Fruit fly (Drosophila melanogaster) whole organism, wandering third instar larva: ENCODE measurements around the gene Acam.

Experiments used
- Abd-B ChIP-seq: fragments of >200 bp; optimal IDR thresholded peaks from 2 replicates; lab custom pipeline; 2017; ENCODE audit warnings: missing biosample characterization, missing genetic modification characterization
- CG32264 ChIP-seq: fragments of 200-800 bp; sonication (Bioruptor generic); optimal IDR thresholded peaks from 2 replicates; lab custom pipeline; 2016; ENCODE audit warnings: missing biosample characterization, missing genetic modification characterization
- CG9705 ChIP-seq: fragments of 200-800 bp; sonication (Bioruptor generic); optimal IDR thresholded peaks from 2 replicates; lab custom pipeline; 2018; ENCODE audit warnings: missing biosample characterization, mild to moderate bottlenecking, missing genetic modification characterization
- CrebA ChIP-seq: fragments of 200-800 bp; sonication (Bioruptor generic); optimal IDR thresholded peaks from 2 replicates; lab custom pipeline; 2016; ENCODE audit warnings: missing biosample characterization, mild to moderate bottlenecking, missing genetic modification characterization, borderline replicate concordance
- Dfd ChIP-seq: fragments of >200 bp; optimal IDR thresholded peaks from 2 replicates; lab custom pipeline; 2017; ENCODE audit warnings: missing biosample characterization, missing genetic modification characterization
- Dif ChIP-seq: fragments of 200-275, 200-300 bp; sonication (Bioruptor generic); optimal IDR thresholded peaks from 2 replicates; lab custom pipeline; 2018; ENCODE audit warnings: missing biosample characterization, missing genetic modification characterization; ENCODE audit not compliant: partially characterized antibody
- HLH106 ChIP-seq: fragments of 200-800 bp; optimal IDR thresholded peaks from 3 replicates; lab custom pipeline; 2019; ENCODE audit warnings: missing biosample characterization, mild to moderate bottlenecking, missing genetic modification characterization, moderate library complexity
- Hnf4 ChIP-seq: fragments of 200-800 bp; sonication (Bioruptor generic); optimal IDR thresholded peaks from 2 replicates; lab custom pipeline; 2016; ENCODE audit warnings: missing biosample characterization, mild to moderate bottlenecking, missing genetic modification characterization
- Hr78 ChIP-seq: fragments of >200 bp; optimal IDR thresholded peaks from 2 replicates; lab custom pipeline; 2017; ENCODE audit warnings: missing biosample characterization, missing genetic modification characterization
- Jra ChIP-seq: sonication (Bioruptor generic); optimal IDR thresholded peaks from 2 replicates; lab custom pipeline; 2016; ENCODE audit warnings: missing biosample characterization, missing genetic modification characterization
- Mio ChIP-seq: sonication (Bioruptor generic); optimal IDR thresholded peaks from 2 replicates; lab custom pipeline; 2016; ENCODE audit warnings: missing biosample characterization, missing genetic modification characterization
- Myc ChIP-seq: fragments of >200 bp; optimal IDR thresholded peaks from 2 replicates; lab custom pipeline; 2017
- N ChIP-seq: fragments of >200 bp; optimal IDR thresholded peaks from 2 replicates; lab custom pipeline; 2018; ENCODE audit warnings: missing biosample characterization, missing external identifiers, missing genetic modification characterization
- Rel ChIP-seq, 2 experiments: fragments of 200-800 bp; sonication (Bioruptor generic) in 1 of 2; optimal IDR thresholded peaks; 2 replicates in 1 of 2; 3 replicates in 1 of 2; lab custom pipeline; 2016 to 2019; ENCODE audit warnings: mild to moderate bottlenecking in 2 of 2, missing biosample characterization in 2 of 2, missing genetic modification characterization in 2 of 2, moderate library complexity in 1 of 2
- Sp1 ChIP-seq: fragments of 200-800 bp; sonication (Bioruptor generic); optimal IDR thresholded peaks from 3 replicates; lab custom pipeline; 2019; ENCODE audit warnings: missing biosample characterization, mild to moderate bottlenecking, missing genetic modification characterization, moderate library complexity
- Vsx2 ChIP-seq: fragments of 200-300, 225-300 bp; sonication (Bioruptor generic); optimal IDR thresholded peaks from 2 replicates; lab custom pipeline; 2018; ENCODE audit warnings: missing biosample characterization, missing genetic modification characterization; ENCODE audit not compliant: partially characterized antibody
- brk ChIP-seq: fragments of 200-800 bp; sonication (Bioruptor generic); optimal IDR thresholded peaks from 2 replicates; lab custom pipeline; 2016; ENCODE audit warnings: missing biosample characterization, mild to moderate bottlenecking, missing genetic modification characterization
- dl ChIP-seq, 2 experiments: fragments of 175-275, 200-275 bp in 1 of 2; fragments of 200-275 bp in 1 of 2; sonication (Bioruptor generic); optimal IDR thresholded peaks; lab custom pipeline; 2018; ENCODE audit warnings: mild to moderate bottlenecking in 2 of 2, missing biosample characterization in 2 of 2, missing genetic modification characterization in 2 of 2, moderate library complexity in 2 of 2; ENCODE audit not compliant: partially characterized antibody in 2 of 2, insufficient read depth in 1 of 2
- dmrt93B ChIP-seq: fragments of 200-800 bp; sonication (Bioruptor generic); optimal IDR thresholded peaks from 2 replicates; lab custom pipeline; 2018; ENCODE audit warnings: missing biosample characterization, mild to moderate bottlenecking, missing genetic modification characterization
- dsf ChIP-seq: sonication (Bioruptor generic); optimal IDR thresholded peaks from 2 replicates; lab custom pipeline; 2016; ENCODE audit warnings: missing biosample characterization, missing genetic modification characterization, borderline replicate concordance
- foxo ChIP-seq, 2 experiments: fragments of 200-800 bp; sonication (Bioruptor generic); optimal IDR thresholded peaks; 2 replicates in 1 of 2; 3 replicates in 1 of 2; lab custom pipeline; 2016 to 2017; ENCODE audit warnings: missing biosample characterization in 2 of 2, missing genetic modification characterization in 2 of 2
- fru ChIP-seq: fragments of 200-800 bp; sonication (Bioruptor generic); optimal IDR thresholded peaks from 3 replicates; lab custom pipeline; 2016; ENCODE audit warnings: missing biosample characterization, mild to moderate bottlenecking, missing genetic modification characterization
- jim ChIP-seq: fragments of 175-275, 200-325 bp; sonication (Bioruptor generic); optimal IDR thresholded peaks from 2 replicates; lab custom pipeline; 2016; ENCODE audit warnings: missing biosample characterization, mild to moderate bottlenecking, missing genetic modification characterization
- pan ChIP-seq: fragments of >200 bp; optimal IDR thresholded peaks from 2 replicates; lab custom pipeline; 2017
- psq ChIP-seq: fragments of 200-800 bp; sonication (Bioruptor generic); optimal IDR thresholded peaks from 3 replicates; lab custom pipeline; 2017; ENCODE audit warnings: missing biosample characterization, mild to moderate bottlenecking, missing genetic modification characterization, moderate library complexity
- sage ChIP-seq: fragments of 200-800 bp; sonication (Bioruptor generic); optimal IDR thresholded peaks from 2 replicates; lab custom pipeline; 2016; ENCODE audit warnings: missing biosample characterization, mild to moderate bottlenecking, missing genetic modification characterization
- sv ChIP-seq: fragments of 200-800 bp; sonication (Bioruptor generic); optimal IDR thresholded peaks from 3 replicates; lab custom pipeline; 2016; ENCODE audit warnings: missing biosample characterization, missing genetic modification characterization
- tai ChIP-seq: sonication (Bioruptor generic); optimal IDR thresholded peaks from 2 replicates; lab custom pipeline; 2016; ENCODE audit warnings: missing biosample characterization, missing genetic modification characterization
- usp ChIP-seq: fragments of >200 bp; optimal IDR thresholded peaks from 2 replicates; lab custom pipeline; 2017; ENCODE audit warnings: missing biosample characterization, missing genetic modification characterization
- woc ChIP-seq: sonication (Bioruptor generic); optimal IDR thresholded peaks from 2 replicates; lab custom pipeline; 2016; ENCODE audit warnings: missing biosample characterization, mild to moderate bottlenecking, missing genetic modification characterization

The Acam gene

dm6 chr3R:25815179-25815578 lies 3.5 kb downstream of the Acam start, which contains the start of gene CG14354:
Gene CG14354 (plus strand): TSS chr3R:25815479.
- no peak for TF ChIP-seq Jra (GFP tag; lab: Kevin White, UChicago)
- TF ChIP-seq Myc = no peak
- no peak for TF ChIP-seq Dfd (GFP tag; lab: Kevin White, UChicago)
- TF ChIP-seq Hr78 (GFP tag; lab: Kevin White, UChicago) = no peak
- TF ChIP-seq N (GFP tag; lab: Kevin White, UChicago) = no peak
- no peak for TF ChIP-seq Sp1 (GFP tag; lab: Kevin White, UChicago)
- TF ChIP-seq brk (GFP tag; lab: Kevin White, UChicago) = no peak
- TF ChIP-seq foxo (GFP tag; optimal IDR thresholded peaks at IDR 0.05; lab: Kevin White, UChicago) = no peak
- TF ChIP-seq tai (GFP tag; lab: Kevin White, UChicago) = no peak
- no peak for TF ChIP-seq fru (GFP tag; lab: Kevin White, UChicago)
- no peak for TF ChIP-seq CG9705 (GFP tag; lab: Kevin White, UChicago)
- TF ChIP-seq CrebA (GFP tag; lab: Kevin White, UChicago) = no peak
- TF ChIP-seq Hnf4 = no peak
- no peak for TF ChIP-seq sage (GFP tag; lab: Kevin White, UChicago)

dm6 chr3R:25829598-25829997 lies 17.9 kb downstream of the Acam start, which contains the start of gene Mst57Dc:
Gene Mst57Dc (minus strand): TSS chr3R:25829698.
- TF ChIP-seq jim (GFP tag; lab: Kevin White, UChicago) (no peak), Rel (GFP tag; optimal IDR thresholded peaks at IDR 0.05; lab: Kevin White, UChicago) (no peak), Rel (tag; optimal IDR thresholded peaks at IDR 0.05; lab: Kevin White, UChicago) (no peak), dsf (no peak), foxo (GFP tag; optimal IDR thresholded peaks at IDR 0.05; lab: Kevin White, UChicago) (no peak), dl (GFP tag; optimal IDR thresholded peaks at IDR 0.05; lab: Kevin White, UChicago; ENCODE audit: insufficient read depth in 1 of 2, partially characterized antibody in 2 of 2) (no peak), pan (lab: Kevin White, UChicago) (no peak), Mio (no peak), N (GFP tag; lab: Kevin White, UChicago) (no peak), Jra (GFP tag; lab: Kevin White, UChicago) (no peak)

- TF ChIP-seq usp (GFP tag; lab: Kevin White, UChicago) = no peak
- no peak for TF ChIP-seq HLH106 (tag; lab: Kevin White, UChicago)
- TF ChIP-seq psq (GFP tag; lab: Kevin White, UChicago) = no peak
- TF ChIP-seq jim (GFP tag; lab: Kevin White, UChicago) = no peak
- TF ChIP-seq sv = no peak
- TF ChIP-seq pan (lab: Kevin White, UChicago) = no peak
- no peak for TF ChIP-seq Sp1 (GFP tag; lab: Kevin White, UChicago)
- no peak for TF ChIP-seq Dfd (GFP tag; lab: Kevin White, UChicago)
- no peak for TF ChIP-seq dsf
- no peak for TF ChIP-seq Rel (GFP tag; optimal IDR thresholded peaks at IDR 0.05; lab: Kevin White, UChicago)
- TF ChIP-seq Rel (tag; optimal IDR thresholded peaks at IDR 0.05; lab: Kevin White, UChicago) = no peak
- no peak for TF ChIP-seq tai (GFP tag; lab: Kevin White, UChicago)
- TF ChIP-seq CrebA (GFP tag; lab: Kevin White, UChicago) = no peak
Observed at dm6 chr3R:25830128-25830527, 18.4 kb downstream of the Acam start, which contains the start of gene Sfp96F. Gene Sfp96F (minus strand): TSS chr3R:25830228.

DNA sequence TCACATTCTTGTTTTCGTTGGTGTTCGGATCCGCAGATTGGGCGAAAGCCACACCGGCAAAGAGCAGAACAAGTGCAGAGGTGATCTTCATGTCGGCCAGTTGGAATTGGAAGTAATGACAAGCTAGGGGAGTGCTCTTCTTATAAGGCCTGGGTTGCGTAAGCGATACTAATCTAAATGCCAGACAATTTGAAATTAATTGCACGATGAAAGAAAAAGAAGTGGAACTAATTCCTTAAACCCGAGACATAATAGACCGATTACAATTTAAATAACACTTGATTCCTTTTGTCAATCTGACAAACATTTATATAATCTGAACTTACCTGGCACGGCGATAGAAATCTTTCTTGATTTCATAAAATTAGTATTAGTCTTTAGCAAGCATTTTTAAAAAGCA lies 19.1 kb downstream of the Acam start, which contains the start of gene Mst57Db:
Mst57Db (minus strand) TSS at position 101 of the 400 bp plus-strand sequence.
- TF ChIP-seq Jra (GFP tag; lab: Kevin White, UChicago) (no peak), Hr78 (GFP tag; lab: Kevin White, UChicago) (no peak), HLH106 (tag; lab: Kevin White, UChicago) (no peak)

DNA sequence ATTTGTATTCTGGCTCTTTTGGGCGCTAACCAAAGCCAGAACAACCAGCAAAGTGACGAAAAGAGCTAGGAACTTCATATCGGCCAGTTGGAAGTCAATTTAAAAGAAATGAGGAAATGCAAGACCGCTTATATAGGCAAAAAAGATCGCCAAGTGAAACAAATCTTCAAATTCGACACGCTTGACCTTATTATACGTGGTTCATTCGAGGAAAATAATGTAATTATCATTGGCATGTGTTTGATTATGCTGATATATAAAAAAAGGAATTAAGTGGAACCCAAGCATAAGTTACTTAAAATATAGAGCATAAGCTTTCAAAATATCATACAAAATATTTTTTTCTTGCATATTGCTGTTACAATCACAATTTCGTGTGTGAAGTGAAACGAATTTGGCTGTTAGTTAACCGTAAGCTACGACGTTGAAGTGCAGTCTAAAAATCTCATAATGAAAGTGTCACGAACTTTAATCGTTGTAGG lies 20.1 kb downstream of the Acam start, which contains the start of the genes Mst57Da and alpha4GT2:
Mst57Da (minus strand) TSS at position 101 of the 482 bp plus-strand sequence.
alpha4GT2 (plus strand) TSS at position 432 of the 482 bp plus-strand sequence.
- no peak for TF ChIP-seq N (GFP tag; lab: Kevin White, UChicago)
- TF ChIP-seq Vsx2 (GFP tag; lab: Kevin White, UChicago) = no peak
- no peak for TF ChIP-seq tai (GFP tag; lab: Kevin White, UChicago)
- no peak for TF ChIP-seq Hnf4
- TF ChIP-seq Mio = no peak
- no peak for TF ChIP-seq CrebA (GFP tag; lab: Kevin White, UChicago)
- no peak for TF ChIP-seq woc (GFP tag; lab: Kevin White, UChicago)
- no peak for TF ChIP-seq sv
- no peak for TF ChIP-seq CG32264 (GFP tag; lab: Kevin White, UChicago)
- TF ChIP-seq Dif = no peak
- TF ChIP-seq dmrt93B (GFP tag; lab: Kevin White, UChicago) = no peak
- TF ChIP-seq dl (GFP tag; optimal IDR thresholded peaks at IDR 0.05; lab: Kevin White, UChicago; ENCODE audit: insufficient read depth in 1 of 2, partially characterized antibody in 2 of 2) = no peak
- no peak for TF ChIP-seq psq (GFP tag; lab: Kevin White, UChicago)
- TF ChIP-seq Abd-B (GFP tag; lab: Kevin White, UChicago) = no peak
